Fruit fly (Drosophila melanogaster): Measurements from ENCODE around the gene CG34258.

- TF ChIP-seq D1 (tag; optimal IDR thresholded peaks at IDR 0.05): no peak
- TF ChIP-seq Pif1B (GFP tag; optimal IDR thresholded peaks at IDR 0.05): no peak
- no peak for TF ChIP-seq CG13204 (GFP tag; optimal IDR thresholded peaks at IDR 0.05)
These were observed 12.7 kb downstream of the CG34258 start, which contains the start of gene Ac76E for dm6 chr3L:19939024-19939423.

All from whole organism, pupa.